Fruit fly (Drosophila melanogaster) whole organism, pupa: Measurements from ENCODE around the gene CG33947.

ENCODE experiments used
- CG14655 ChIP-seq: fragments of 200-800 bp; sonication (Bioruptor generic); optimal IDR thresholded peaks from 3 replicates; lab custom pipeline; 2017; ENCODE audit warnings: mild to moderate bottlenecking, missing biosample characterization, missing genetic modification reagents, missing genetic modification characterization
- CG15710 ChIP-seq: fragments of 200-800 bp; sonication (Bioruptor generic); optimal IDR thresholded peaks from 2 replicates; lab custom pipeline; 2018; ENCODE audit warnings: missing biosample characterization, mild to moderate bottlenecking, missing genetic modification characterization, moderate library complexity
- EcR ChIP-seq: fragments of 200-800 bp; sonication (Bioruptor generic); optimal IDR thresholded peaks from 3 replicates; lab custom pipeline; 2019; ENCODE audit warnings: missing biosample characterization, missing genetic modification characterization, mild to moderate bottlenecking, moderate library complexity, missing genetic modification reagents
- Ets98B ChIP-seq: fragments of 200-800 bp; sonication (Bioruptor generic); IDR thresholded peaks from 2 replicates; pipeline ENCODE4 v1.3.6; 2022; ENCODE audit warnings: missing biosample characterization, missing genetic modification characterization

dm6 chr3L:11124439-11124838 lies 28.1 kb downstream of the CG33947 start:
- TF ChIP-seq CG14655 (GFP tag; lab: Kevin White, UChicago) (peak; percentile 47), EcR (GFP tag; lab: Kevin White, UChicago) (no peak), Ets98B (no peak), CG15710 (tag; lab: Kevin White, UChicago) (no peak)
